Worm (Caenorhabditis elegans): ENCODE results near the gene mxl-3.

- TF ChIP-seq unc-62 (GFP tag; optimal IDR thresholded peaks at IDR 0.05), result no peak
- no peak for TF ChIP-seq lin-13 (tag; optimal IDR thresholded peaks at IDR 0.05)
- TF ChIP-seq nhr-28 (tag; optimal IDR thresholded peaks at IDR 0.05), result no peak
- TF ChIP-seq pha-4 (tag; optimal IDR thresholded peaks at IDR 0.05), result no peak
- no peak for TF ChIP-seq ztf-11 (tag; optimal IDR thresholded peaks at IDR 0.05)
- no peak for TF ChIP-seq elt-3 (tag; optimal IDR thresholded peaks at IDR 0.05)
- no peak for TF ChIP-seq ceh-39 (tag; optimal IDR thresholded peaks at IDR 0.05)
- no peak for TF ChIP-seq mep-1 (tag; optimal IDR thresholded peaks at IDR 0.05)
- no peak for TF ChIP-seq nhr-76 (tag; optimal IDR thresholded peaks at IDR 0.05)
- TF ChIP-seq blmp-1 (tag; optimal IDR thresholded peaks at IDR 0.05), result no peak
- TF ChIP-seq hlh-1 (tag; optimal IDR thresholded peaks at IDR 0.05), result no peak
- TF ChIP-seq sptf-1 (tag; optimal IDR thresholded peaks at IDR 0.05), result no peak
- TF ChIP-seq nhr-12 (tag; optimal IDR thresholded peaks at IDR 0.05), result no peak
- no peak for TF ChIP-seq elt-1 (tag; optimal IDR thresholded peaks at IDR 0.05; ENCODE audit: borderline replicate concordance, insufficient read depth)
These were observed 19.2 kb downstream of the mxl-3 start, which contains the start of gene sir-2.3 for ce11 chrX:13331386-13331785.
